Worm (Caenorhabditis elegans) whole organism, L2 larva: ENCODE results near the gene M199.9.

ENCODE experiments used
- aly-2 ChIP-seq: fragments of 150-350 bp; optimal IDR thresholded peaks from 2 replicates; lab custom pipeline; 2014; ENCODE audit warnings: missing biosample characterization, missing genetic modification characterization
- ama-1 ChIP-seq: fragments of 150-350 bp; optimal IDR thresholded peaks from 2 replicates; lab custom pipeline; 2018; ENCODE audit warnings: inconsistent platforms
- egl-27 ChIP-seq: sonication (generic microtip); optimal IDR thresholded peaks from 3 replicates; lab custom pipeline; 2017; ENCODE audit warnings: missing biosample characterization, missing genetic modification reagents, missing genetic modification characterization
- elt-1 ChIP-seq: fragments of 150-350 bp; optimal IDR thresholded peaks from 2 replicates; lab custom pipeline; 2014; ENCODE audit warnings: missing biosample characterization, missing genetic modification characterization
- unc-62 ChIP-seq: fragments of 150-350 bp; optimal IDR thresholded peaks from 2 replicates; lab custom pipeline; 2014; ENCODE audit warnings: missing biosample characterization, missing genetic modification reagents, missing genetic modification characterization

DNA sequence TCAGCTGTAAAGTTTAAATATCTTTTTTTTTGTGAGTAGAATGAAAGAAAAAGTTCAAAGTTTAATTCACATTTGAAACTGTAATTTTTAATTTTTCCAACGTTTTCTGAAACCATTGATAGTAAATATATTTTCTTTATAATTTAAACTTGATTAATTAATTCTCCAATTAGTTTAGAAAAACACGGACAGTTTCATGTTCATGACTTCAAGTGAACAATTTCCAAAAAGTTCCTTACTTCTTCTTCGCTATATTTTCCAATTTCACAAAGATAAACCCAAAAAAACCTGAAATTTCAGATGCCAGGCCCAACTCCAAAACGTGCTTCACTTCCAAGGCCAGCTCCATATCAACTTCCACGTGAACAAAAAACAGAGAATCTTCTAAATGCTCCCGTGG lies 19.2 kb downstream of the M199.9 start, which contains the start of gene M199.2:
- TF ChIP-seq ama-1 (lab: Kevin White, UChicago) (no peak), elt-1 (no peak), egl-27 (no peak), unc-62 (no peak), aly-2 (tag; lab: Kevin White, UChicago) (no peak)
